Worm (Caenorhabditis elegans) whole organism, midembryonic: ENCODE measurements around the gene cutl-4.

Experiments
- T22C8.4 ChIP-seq: fragments of 200-800 bp; sonication (Bioruptor generic); IDR thresholded peaks from 2 replicates; pipeline ENCODE4 v1.3.6; 2022; ENCODE audit warnings: missing genetic modification characterization, missing compliant biosample characterization
- cog-1 ChIP-seq: sonication (generic microtip); optimal IDR thresholded peaks from 2 replicates; lab custom pipeline; 2016; ENCODE audit warnings: missing genetic modification characterization, missing compliant biosample characterization
- flt-1 ChIP-seq: fragments of 200-800 bp; sonication (Bioruptor generic); IDR thresholded peaks from 2 replicates; pipeline ENCODE4 v1.3.6; 2022; ENCODE audit warnings: missing genetic modification characterization, missing compliant biosample characterization
- klf-2 ChIP-seq: fragments of 200-800 bp; sonication (Bioruptor generic); conservative IDR thresholded peaks from 2 replicates; pipeline ENCODE4 v1.3.6; 2022; ENCODE audit warnings: missing genetic modification reagents, missing genetic modification characterization, missing compliant biosample characterization
- med-1 ChIP-seq: sonication (generic microtip); optimal IDR thresholded peaks from 2 replicates; lab custom pipeline; 2017; ENCODE audit warnings: missing genetic modification characterization, mild to moderate bottlenecking, missing compliant biosample characterization, antibody characterized with exemption, missing genetic modification reagents; ENCODE audit not compliant: insufficient read depth
- ref-1 ChIP-seq: fragments of 200-800 bp; sonication (Bioruptor generic); conservative IDR thresholded peaks from 2 replicates; pipeline ENCODE4 v1.3.6; 2022; ENCODE audit warnings: missing genetic modification reagents, missing genetic modification characterization, missing compliant biosample characterization
- tab-1 ChIP-seq: fragments of 200-800 bp; sonication (Bioruptor generic); IDR thresholded peaks from 2 replicates; pipeline ENCODE4 v1.3.6; 2022; ENCODE audit warnings: missing genetic modification characterization, missing compliant biosample characterization
- ztf-23 ChIP-seq: fragments of 200-800 bp; sonication (Bioruptor generic); IDR thresholded peaks from 2 replicates; pipeline ENCODE4 v1.3.6; 2022; ENCODE audit warnings: missing genetic modification reagents, missing genetic modification characterization, missing compliant biosample characterization
- ztf-29 ChIP-seq: fragments of 200-800 bp; sonication (Bioruptor generic); IDR thresholded peaks from 2 replicates; pipeline ENCODE4 v1.3.6; 2022; ENCODE audit warnings: missing genetic modification reagents, missing genetic modification characterization, missing compliant biosample characterization

The cutl-4 gene

DNA sequence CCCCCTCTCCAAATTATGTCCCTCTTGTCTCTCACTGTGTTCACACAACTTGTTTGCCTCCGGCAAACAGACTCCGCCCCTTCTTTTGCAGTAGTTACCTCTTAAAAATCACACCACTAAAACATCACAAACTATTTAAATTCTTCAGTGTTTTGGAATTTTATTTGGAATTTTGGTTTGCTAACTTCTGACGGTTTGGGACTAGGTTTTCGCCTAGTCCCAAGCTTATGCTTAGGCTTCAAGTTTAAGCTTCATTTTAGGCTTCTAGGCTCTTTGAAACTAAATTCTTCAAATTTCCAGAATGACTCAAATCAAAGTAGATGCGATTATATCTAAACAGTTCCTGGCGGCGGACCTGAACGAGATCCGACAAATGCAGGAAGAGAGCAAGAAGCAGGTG, 15.0 kb downstream of the cutl-4 start, which contains the start of gene fat-5:
fat-5 (plus strand) TSS at position 301 of the 400 bp plus-strand sequence.
- no peak for TF ChIP-seq cog-1 (tag; lab: Kevin White, UChicago)
- TF ChIP-seq med-1 (GFP tag; lab: Kevin White, UChicago): no peak
- no peak for TF ChIP-seq tab-1 (GFP tag; lab: Robert Waterston, UW)
- no peak for TF ChIP-seq klf-2 (GFP tag; lab: Robert Waterston, UW)
- TF ChIP-seq ztf-29 (GFP tag; lab: Robert Waterston, UW): no peak
- no peak for TF ChIP-seq ref-1
- no peak for TF ChIP-seq flt-1 (GFP tag; lab: Robert Waterston, UW)
- no peak for TF ChIP-seq ztf-23
- TF ChIP-seq T22C8.4: no peak

DNA sequence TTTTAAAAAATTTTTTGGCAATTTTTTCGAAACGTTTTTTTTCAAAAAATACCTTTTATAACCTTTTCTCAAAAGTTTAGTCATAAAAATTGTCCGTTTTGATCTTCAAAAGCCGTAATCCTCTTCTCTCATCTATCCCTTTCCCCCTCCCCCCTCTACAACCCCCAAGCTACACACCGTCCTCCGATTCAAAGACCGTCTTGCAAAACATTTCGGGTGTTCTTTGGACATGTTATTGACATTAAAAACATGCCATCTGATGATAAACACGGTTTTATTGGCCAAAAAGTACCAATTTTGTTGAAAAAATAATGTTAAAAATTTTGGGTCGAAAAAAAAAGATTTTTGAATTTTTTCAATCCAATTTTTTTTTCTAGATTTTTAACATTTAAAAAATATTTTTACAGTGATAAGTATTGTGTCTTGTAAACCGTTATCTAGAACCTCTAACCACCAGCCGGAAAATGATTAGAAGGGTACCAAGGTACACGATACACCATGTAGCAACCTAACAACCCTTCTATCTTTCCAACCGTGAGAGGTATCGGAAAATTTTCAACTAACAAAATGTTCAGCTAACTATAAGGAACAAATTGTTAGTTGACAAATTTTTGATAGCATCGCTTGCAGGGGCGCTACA, 16.4 kb downstream of the cutl-4 start:
- TF ChIP-seq ref-1 (no peak), cog-1 (tag; lab: Kevin White, UChicago) (no peak), ztf-23 (no peak), ztf-29 (GFP tag; lab: Robert Waterston, UW) (no peak), T22C8.4 (no peak), flt-1 (GFP tag; lab: Robert Waterston, UW) (no peak), tab-1 (GFP tag; lab: Robert Waterston, UW) (no peak), klf-2 (GFP tag; lab: Robert Waterston, UW) (no peak), med-1 (GFP tag; lab: Kevin White, UChicago) (no peak)

DNA sequence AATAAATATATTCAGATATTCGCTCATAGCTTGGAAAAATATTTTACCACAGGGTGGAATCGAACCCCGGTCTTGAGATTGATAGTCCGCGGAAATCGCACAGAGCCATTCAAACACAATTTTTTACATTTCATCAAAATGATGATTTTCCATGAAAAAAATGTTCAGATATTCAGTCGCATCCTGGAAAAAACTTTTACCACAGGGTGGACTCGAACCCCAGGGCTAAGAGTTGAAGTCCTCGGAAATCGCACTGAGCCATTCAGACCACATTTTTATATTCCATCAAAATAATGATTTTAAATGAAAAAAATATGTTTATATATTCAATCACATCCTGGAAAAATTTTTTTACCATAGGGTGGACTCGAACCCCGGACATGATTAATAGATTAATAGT, 17.1 kb downstream of the cutl-4 start:
- no peak for TF ChIP-seq ztf-29 (GFP tag; lab: Robert Waterston, UW)
- TF ChIP-seq ref-1: no peak

DNA sequence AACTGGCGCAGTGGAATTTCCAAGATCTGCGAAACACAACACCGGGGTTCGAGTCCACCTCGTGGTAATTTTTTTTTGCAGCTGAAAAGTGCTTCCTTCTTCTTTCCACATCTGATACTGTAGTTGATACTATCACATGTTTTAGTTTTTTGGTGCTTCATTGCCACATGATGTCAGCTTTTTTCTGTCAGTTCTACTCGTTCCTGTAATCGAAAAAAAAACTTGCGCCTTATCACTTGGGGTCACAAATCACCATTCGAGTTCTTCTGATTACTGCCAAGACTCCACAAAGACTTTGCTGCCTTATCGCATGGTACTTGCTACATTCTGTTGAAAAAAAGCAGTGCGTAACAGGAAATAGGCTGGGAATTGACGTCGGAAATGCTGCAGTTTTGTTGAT, 18.0 kb downstream of the cutl-4 start:
- TF ChIP-seq klf-2 (GFP tag; lab: Robert Waterston, UW) (no peak), med-1 (GFP tag; lab: Kevin White, UChicago) (no peak), flt-1 (GFP tag; lab: Robert Waterston, UW) (no peak), ztf-29 (GFP tag; lab: Robert Waterston, UW) (no peak), tab-1 (GFP tag; lab: Robert Waterston, UW) (no peak), ztf-23 (no peak), ref-1 (no peak), cog-1 (tag; lab: Kevin White, UChicago) (no peak), T22C8.4 (no peak)

DNA sequence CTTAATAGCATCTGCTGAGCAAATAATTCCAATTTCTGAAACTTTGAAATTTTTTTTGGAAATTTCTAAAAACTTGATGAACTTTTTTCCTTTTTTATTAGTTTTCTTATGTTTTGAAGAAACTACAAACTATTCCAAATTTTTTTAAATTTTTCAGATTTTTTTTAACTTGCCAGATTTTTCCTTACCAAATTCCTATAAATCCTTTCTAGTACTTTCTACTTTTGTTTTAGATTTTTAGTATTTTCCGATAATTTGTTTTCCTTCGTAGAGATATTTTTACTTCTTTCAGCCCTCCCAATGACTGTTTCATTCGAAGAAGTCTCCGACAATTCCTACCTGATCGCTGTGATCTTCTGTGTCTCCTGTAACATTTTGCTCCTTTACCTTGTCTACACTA, 21.1 kb downstream of the cutl-4 start, which contains the start of gene str-77:
str-77 (plus strand) TSS at position 301 of the 400 bp plus-strand sequence.
- TF ChIP-seq flt-1 (GFP tag; lab: Robert Waterston, UW) (no peak), ref-1 (no peak), klf-2 (GFP tag; lab: Robert Waterston, UW) (no peak), cog-1 (tag; lab: Kevin White, UChicago) (no peak), ztf-23 (no peak)

DNA sequence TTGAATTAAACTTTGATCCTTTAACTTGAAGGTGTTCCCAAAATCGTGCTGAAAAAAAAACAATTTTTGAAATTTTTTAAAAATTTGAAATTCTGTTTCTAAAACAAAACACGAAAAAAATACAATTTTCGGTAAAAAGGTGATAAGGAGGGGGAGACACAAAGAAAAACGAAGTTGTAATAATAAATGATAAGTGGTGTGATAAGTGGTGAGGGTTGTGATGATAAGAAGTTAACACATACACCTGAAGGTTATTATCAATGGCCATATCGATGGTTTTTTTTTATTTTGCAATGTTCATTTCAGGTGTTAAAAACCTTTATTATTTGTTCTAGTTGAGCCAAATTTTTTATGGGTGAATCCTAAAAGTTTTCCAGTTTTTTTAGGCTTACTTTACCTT, 25.4 kb downstream of the cutl-4 start, which contains the start of gene twk-33:
twk-33 (minus strand) TSS at position 48 of the 400 bp plus-strand sequence.
- TF ChIP-seq tab-1 (GFP tag; lab: Robert Waterston, UW) (no peak), cog-1 (tag; lab: Kevin White, UChicago) (no peak), med-1 (GFP tag; lab: Kevin White, UChicago) (no peak), ztf-29 (GFP tag; lab: Robert Waterston, UW) (no peak), T22C8.4 (no peak), flt-1 (GFP tag; lab: Robert Waterston, UW) (no peak), klf-2 (GFP tag; lab: Robert Waterston, UW) (no peak), ref-1 (no peak)

DNA sequence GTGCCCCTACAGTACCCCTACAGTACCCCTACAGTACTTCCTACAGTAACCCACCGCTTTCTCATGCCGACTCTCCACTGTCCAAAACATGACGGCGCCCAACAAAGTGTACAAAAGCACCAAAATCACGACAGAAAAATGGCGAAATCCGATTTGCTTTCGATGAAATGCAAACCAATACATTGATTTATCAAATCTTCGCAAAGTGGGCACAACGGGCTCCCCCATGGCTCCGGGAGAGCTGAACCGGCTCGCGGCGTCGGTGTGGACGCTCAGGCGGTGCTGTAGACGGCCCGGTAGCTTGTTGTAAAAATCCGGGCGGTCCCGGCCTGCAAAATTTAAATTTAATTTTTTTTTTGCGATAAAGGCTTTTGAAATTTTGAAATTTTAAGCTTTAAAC, 27.4 kb downstream of the cutl-4 start:
- no peak for TF ChIP-seq ztf-29 (GFP tag; lab: Robert Waterston, UW)
- TF ChIP-seq flt-1 (GFP tag; lab: Robert Waterston, UW): no peak
- TF ChIP-seq tab-1 (GFP tag; lab: Robert Waterston, UW): no peak
- TF ChIP-seq klf-2 (GFP tag; lab: Robert Waterston, UW): no peak
- TF ChIP-seq med-1 (GFP tag; lab: Kevin White, UChicago): no peak
- TF ChIP-seq ref-1: no peak
- TF ChIP-seq T22C8.4: no peak
- no peak for TF ChIP-seq cog-1 (tag; lab: Kevin White, UChicago)
- no peak for TF ChIP-seq ztf-23

DNA sequence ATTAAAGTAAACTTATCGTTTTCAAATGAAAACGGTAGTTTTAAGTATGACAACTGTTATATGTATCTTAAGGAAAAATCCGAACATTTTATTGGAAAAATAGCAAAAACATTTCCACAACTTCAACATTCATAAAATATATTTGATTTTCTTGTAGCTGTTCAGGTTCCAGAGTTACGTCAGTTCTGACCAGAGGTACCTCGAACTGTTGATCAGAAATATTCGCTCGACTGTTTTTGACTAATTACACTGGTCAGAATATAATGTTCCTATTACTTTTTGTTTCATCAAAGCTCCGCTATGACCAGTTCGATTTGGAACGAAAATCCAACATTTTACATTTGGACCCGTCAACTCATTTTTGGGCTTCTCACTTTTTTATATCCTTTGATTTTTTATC, 32.7 kb downstream of the cutl-4 start, which contains the start of gene srh-31:
srh-31 (plus strand) TSS at position 301 of the 400 bp plus-strand sequence.
- TF ChIP-seq T22C8.4 (no peak), ztf-29 (GFP tag; lab: Robert Waterston, UW) (no peak), klf-2 (GFP tag; lab: Robert Waterston, UW) (no peak), cog-1 (tag; lab: Kevin White, UChicago) (no peak), tab-1 (GFP tag; lab: Robert Waterston, UW) (no peak), ref-1 (no peak), ztf-23 (no peak), flt-1 (GFP tag; lab: Robert Waterston, UW) (no peak), med-1 (GFP tag; lab: Kevin White, UChicago) (no peak)

DNA sequence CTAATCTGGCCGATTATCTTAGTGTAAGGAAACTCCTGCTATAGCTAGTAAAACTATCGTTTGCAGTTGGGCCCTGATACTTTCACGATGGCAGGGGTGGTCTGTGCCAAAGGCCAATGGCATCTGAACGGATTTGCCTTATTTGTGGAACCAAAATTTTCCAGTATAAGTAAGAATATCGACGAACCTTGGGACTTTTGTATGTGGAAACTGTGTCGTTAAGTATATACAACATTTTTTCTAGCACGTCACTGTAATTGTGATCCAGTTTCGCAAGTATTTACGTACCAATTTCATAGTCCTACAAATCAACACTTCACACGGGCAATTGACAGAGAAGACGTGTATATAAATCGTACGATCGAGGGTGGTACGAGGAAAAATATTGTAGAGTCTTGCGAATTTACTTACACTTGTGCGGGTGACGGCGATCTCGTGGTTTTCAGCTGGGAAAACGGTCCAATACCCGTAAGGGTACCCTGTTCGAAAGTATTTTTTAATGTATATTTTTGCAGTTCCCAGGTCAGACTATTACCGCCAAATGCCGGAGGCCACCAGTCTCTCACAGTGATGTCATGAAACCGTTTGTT, 33.4 kb downstream of the cutl-4 start:
- TF ChIP-seq cog-1 (tag; lab: Kevin White, UChicago): no peak
- no peak for TF ChIP-seq flt-1 (GFP tag; lab: Robert Waterston, UW)
- no peak for TF ChIP-seq ref-1
- TF ChIP-seq tab-1 (GFP tag; lab: Robert Waterston, UW): no peak
- TF ChIP-seq ztf-23: no peak
- no peak for TF ChIP-seq ztf-29 (GFP tag; lab: Robert Waterston, UW)
- no peak for TF ChIP-seq med-1 (GFP tag; lab: Kevin White, UChicago)
- TF ChIP-seq T22C8.4: no peak
- TF ChIP-seq klf-2 (GFP tag; lab: Robert Waterston, UW): no peak
